Fruit fly (Drosophila melanogaster) whole organism, wandering third instar larva: ENCODE data around the gene Drgx.

Source experiments
- Abd-B ChIP-seq: fragments of >200 bp; optimal IDR thresholded peaks from 2 replicates; lab custom pipeline; 2017; ENCODE audit warnings: missing biosample characterization, missing genetic modification characterization
- CG32264 ChIP-seq: fragments of 200-800 bp; sonication (Bioruptor generic); optimal IDR thresholded peaks from 2 replicates; lab custom pipeline; 2016; ENCODE audit warnings: missing biosample characterization, missing genetic modification characterization
- CG9705 ChIP-seq: fragments of 200-800 bp; sonication (Bioruptor generic); optimal IDR thresholded peaks from 2 replicates; lab custom pipeline; 2018; ENCODE audit warnings: missing biosample characterization, mild to moderate bottlenecking, missing genetic modification characterization
- CrebA ChIP-seq: fragments of 200-800 bp; sonication (Bioruptor generic); optimal IDR thresholded peaks from 2 replicates; lab custom pipeline; 2016; ENCODE audit warnings: missing biosample characterization, mild to moderate bottlenecking, missing genetic modification characterization, borderline replicate concordance
- Dfd ChIP-seq: fragments of >200 bp; optimal IDR thresholded peaks from 2 replicates; lab custom pipeline; 2017; ENCODE audit warnings: missing biosample characterization, missing genetic modification characterization
- Dif ChIP-seq: fragments of 200-275, 200-300 bp; sonication (Bioruptor generic); optimal IDR thresholded peaks from 2 replicates; lab custom pipeline; 2018; ENCODE audit warnings: missing biosample characterization, missing genetic modification characterization; ENCODE audit not compliant: partially characterized antibody
- GATAd ChIP-seq: sonication (Bioruptor generic); optimal IDR thresholded peaks from 2 replicates; lab custom pipeline; 2016; ENCODE audit warnings: missing biosample characterization, missing genetic modification characterization
- Hr78 ChIP-seq: fragments of >200 bp; optimal IDR thresholded peaks from 2 replicates; lab custom pipeline; 2017; ENCODE audit warnings: missing biosample characterization, missing genetic modification characterization
- Jra ChIP-seq: sonication (Bioruptor generic); optimal IDR thresholded peaks from 2 replicates; lab custom pipeline; 2016; ENCODE audit warnings: missing biosample characterization, missing genetic modification characterization
- Mio ChIP-seq: sonication (Bioruptor generic); optimal IDR thresholded peaks from 2 replicates; lab custom pipeline; 2016; ENCODE audit warnings: missing biosample characterization, missing genetic modification characterization
- Myc ChIP-seq: fragments of >200 bp; optimal IDR thresholded peaks from 2 replicates; lab custom pipeline; 2017
- N ChIP-seq: fragments of >200 bp; optimal IDR thresholded peaks from 2 replicates; lab custom pipeline; 2018; ENCODE audit warnings: missing biosample characterization, missing external identifiers, missing genetic modification characterization
- OdsH ChIP-seq: fragments of 200-800 bp; sonication (Bioruptor generic); optimal IDR thresholded peaks from 2 replicates; lab custom pipeline; 2016; ENCODE audit warnings: missing biosample characterization, mild to moderate bottlenecking, missing genetic modification characterization
- Rel ChIP-seq, 2 experiments: fragments of 200-800 bp; sonication (Bioruptor generic) in 1 of 2; optimal IDR thresholded peaks; 2 replicates in 1 of 2; 3 replicates in 1 of 2; lab custom pipeline; 2016 to 2019; ENCODE audit warnings: mild to moderate bottlenecking in 2 of 2, missing biosample characterization in 2 of 2, missing genetic modification characterization in 2 of 2, moderate library complexity in 1 of 2
- Sp1 ChIP-seq: fragments of 200-800 bp; sonication (Bioruptor generic); optimal IDR thresholded peaks from 3 replicates; lab custom pipeline; 2019; ENCODE audit warnings: missing biosample characterization, mild to moderate bottlenecking, missing genetic modification characterization, moderate library complexity
- Vsx2 ChIP-seq: fragments of 200-300, 225-300 bp; sonication (Bioruptor generic); optimal IDR thresholded peaks from 2 replicates; lab custom pipeline; 2018; ENCODE audit warnings: missing biosample characterization, missing genetic modification characterization; ENCODE audit not compliant: partially characterized antibody
- br ChIP-seq: fragments of 200-800 bp; sonication (Bioruptor generic); optimal IDR thresholded peaks from 2 replicates; lab custom pipeline; 2016; ENCODE audit warnings: missing biosample characterization, missing genetic modification characterization
- brk ChIP-seq: fragments of 200-800 bp; sonication (Bioruptor generic); optimal IDR thresholded peaks from 2 replicates; lab custom pipeline; 2016; ENCODE audit warnings: missing biosample characterization, mild to moderate bottlenecking, missing genetic modification characterization
- dl ChIP-seq, 2 experiments: fragments of 175-275, 200-275 bp in 1 of 2; fragments of 200-275 bp in 1 of 2; sonication (Bioruptor generic); optimal IDR thresholded peaks; lab custom pipeline; 2018; ENCODE audit warnings: mild to moderate bottlenecking in 2 of 2, missing biosample characterization in 2 of 2, missing genetic modification characterization in 2 of 2, moderate library complexity in 2 of 2; ENCODE audit not compliant: partially characterized antibody in 2 of 2, insufficient read depth in 1 of 2
- dmrt93B ChIP-seq: fragments of 200-800 bp; sonication (Bioruptor generic); optimal IDR thresholded peaks from 2 replicates; lab custom pipeline; 2018; ENCODE audit warnings: missing biosample characterization, mild to moderate bottlenecking, missing genetic modification characterization
- dsf ChIP-seq: sonication (Bioruptor generic); optimal IDR thresholded peaks from 2 replicates; lab custom pipeline; 2016; ENCODE audit warnings: missing biosample characterization, missing genetic modification characterization, borderline replicate concordance
- ey ChIP-seq: fragments of 200-800 bp; sonication (Bioruptor generic); optimal IDR thresholded peaks from 2 replicates; lab custom pipeline; 2016; ENCODE audit warnings: missing biosample characterization, missing genetic modification characterization
- foxo ChIP-seq, 2 experiments: fragments of 200-800 bp; sonication (Bioruptor generic); optimal IDR thresholded peaks; 2 replicates in 1 of 2; 3 replicates in 1 of 2; lab custom pipeline; 2016 to 2017; ENCODE audit warnings: missing biosample characterization in 2 of 2, missing genetic modification characterization in 2 of 2
- fru ChIP-seq: fragments of 200-800 bp; sonication (Bioruptor generic); optimal IDR thresholded peaks from 3 replicates; lab custom pipeline; 2016; ENCODE audit warnings: missing biosample characterization, mild to moderate bottlenecking, missing genetic modification characterization
- h ChIP-seq: fragments of 200-800 bp; sonication (Bioruptor generic); optimal IDR thresholded peaks from 3 replicates; lab custom pipeline; 2016; ENCODE audit warnings: missing biosample characterization, mild to moderate bottlenecking, missing genetic modification characterization
- jim ChIP-seq: fragments of 175-275, 200-325 bp; sonication (Bioruptor generic); optimal IDR thresholded peaks from 2 replicates; lab custom pipeline; 2016; ENCODE audit warnings: missing biosample characterization, mild to moderate bottlenecking, missing genetic modification characterization
- lola ChIP-seq: fragments of >200 bp; optimal IDR thresholded peaks from 2 replicates; lab custom pipeline; 2017; ENCODE audit warnings: missing biosample characterization, missing genetic modification characterization
- pan ChIP-seq: fragments of >200 bp; optimal IDR thresholded peaks from 2 replicates; lab custom pipeline; 2017
- psq ChIP-seq: fragments of 200-800 bp; sonication (Bioruptor generic); optimal IDR thresholded peaks from 3 replicates; lab custom pipeline; 2017; ENCODE audit warnings: missing biosample characterization, mild to moderate bottlenecking, missing genetic modification characterization, moderate library complexity
- rgr ChIP-seq: fragments of 200-800 bp; sonication (Bioruptor generic); optimal IDR thresholded peaks from 3 replicates; lab custom pipeline; 2016; ENCODE audit warnings: missing biosample characterization, mild to moderate bottlenecking, missing genetic modification characterization
- sage ChIP-seq: fragments of 200-800 bp; sonication (Bioruptor generic); optimal IDR thresholded peaks from 2 replicates; lab custom pipeline; 2016; ENCODE audit warnings: missing biosample characterization, mild to moderate bottlenecking, missing genetic modification characterization
- sv ChIP-seq: fragments of 200-800 bp; sonication (Bioruptor generic); optimal IDR thresholded peaks from 3 replicates; lab custom pipeline; 2016; ENCODE audit warnings: missing biosample characterization, missing genetic modification characterization
- tai ChIP-seq: sonication (Bioruptor generic); optimal IDR thresholded peaks from 2 replicates; lab custom pipeline; 2016; ENCODE audit warnings: missing biosample characterization, missing genetic modification characterization

Drgx gene

DNA sequence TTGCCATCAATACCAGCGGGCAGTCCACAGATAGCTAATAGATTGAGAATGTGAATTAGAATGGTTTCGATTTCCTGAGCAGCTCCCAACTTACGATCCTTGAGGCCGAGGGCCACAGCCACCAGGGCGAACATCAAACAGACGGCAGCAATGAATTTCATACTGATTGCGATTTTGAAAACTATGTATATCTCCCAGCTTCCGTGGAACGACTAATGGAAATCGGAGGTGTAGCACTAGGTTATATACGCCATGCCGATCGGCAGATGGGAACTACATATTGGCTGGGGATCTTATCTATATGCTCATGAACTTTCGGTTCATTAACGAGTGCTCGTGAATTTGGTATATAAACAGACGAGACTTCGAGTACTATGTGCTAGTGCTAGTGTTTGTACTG is 33.9 kb downstream of the Drgx start, which contains the start of gene IM33:
IM33 (minus strand) TSS at position 221 of the 400 bp plus-strand sequence.
- TF ChIP-seq Vsx2 (GFP tag; lab: Kevin White, UChicago) (no peak), Abd-B (GFP tag; lab: Kevin White, UChicago) (no peak), dmrt93B (GFP tag; lab: Kevin White, UChicago) (no peak), CrebA (no peak), sage (GFP tag; lab: Kevin White, UChicago) (no peak), pan (no peak), foxo (GFP tag; optimal IDR thresholded peaks at IDR 0.05; lab: Kevin White, UChicago) (no peak), OdsH (no peak), Myc (lab: Kevin White, UChicago) (no peak), CG9705 (GFP tag; lab: Kevin White, UChicago) (no peak), rgr (GFP tag; lab: Kevin White, UChicago) (no peak), br (GFP tag; lab: Kevin White, UChicago) (no peak)

DNA sequence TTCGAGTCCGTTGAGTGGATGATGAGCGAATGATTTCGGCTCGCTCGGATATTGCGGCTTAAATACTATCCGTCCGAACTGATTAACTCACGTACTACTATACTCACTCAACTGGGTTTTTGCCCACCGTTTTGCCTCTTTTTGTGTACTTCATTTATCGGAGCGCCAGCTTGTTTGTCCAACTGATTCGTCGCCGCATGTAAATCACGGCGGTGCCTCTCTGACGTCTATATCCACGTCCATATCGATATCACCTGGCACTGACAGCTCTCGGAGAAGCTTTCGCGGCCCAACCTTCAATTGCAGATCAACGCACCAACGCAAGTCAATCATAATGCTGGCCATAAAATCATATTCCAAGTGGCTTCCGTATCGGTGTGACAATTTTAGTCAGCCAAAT is 35.2 kb downstream of the Drgx start, which contains the start of gene CG3604:
CG3604 (minus strand) TSS at position 101 of the 400 bp plus-strand sequence.
- TF ChIP-seq h (no peak), N (GFP tag; lab: Kevin White, UChicago) (no peak), OdsH (no peak), Rel (GFP tag; optimal IDR thresholded peaks at IDR 0.05; lab: Kevin White, UChicago) (no peak), Rel (tag; optimal IDR thresholded peaks at IDR 0.05; lab: Kevin White, UChicago) (no peak), Dfd (GFP tag; lab: Kevin White, UChicago) (no peak), foxo (GFP tag; optimal IDR thresholded peaks at IDR 0.05; lab: Kevin White, UChicago) (no peak), dl (GFP tag; optimal IDR thresholded peaks at IDR 0.05; lab: Kevin White, UChicago; ENCODE audit: insufficient read depth in 1 of 2, partially characterized antibody in 2 of 2) (no peak), sage (GFP tag; lab: Kevin White, UChicago) (no peak), GATAd (GFP tag; lab: Kevin White, UChicago) (no peak), brk (no peak), CG32264 (GFP tag; lab: Kevin White, UChicago) (no peak), Myc (lab: Kevin White, UChicago) (no peak), psq (no peak)
- TF ChIP-seq, all 38 proteins: peak for 0

DNA sequence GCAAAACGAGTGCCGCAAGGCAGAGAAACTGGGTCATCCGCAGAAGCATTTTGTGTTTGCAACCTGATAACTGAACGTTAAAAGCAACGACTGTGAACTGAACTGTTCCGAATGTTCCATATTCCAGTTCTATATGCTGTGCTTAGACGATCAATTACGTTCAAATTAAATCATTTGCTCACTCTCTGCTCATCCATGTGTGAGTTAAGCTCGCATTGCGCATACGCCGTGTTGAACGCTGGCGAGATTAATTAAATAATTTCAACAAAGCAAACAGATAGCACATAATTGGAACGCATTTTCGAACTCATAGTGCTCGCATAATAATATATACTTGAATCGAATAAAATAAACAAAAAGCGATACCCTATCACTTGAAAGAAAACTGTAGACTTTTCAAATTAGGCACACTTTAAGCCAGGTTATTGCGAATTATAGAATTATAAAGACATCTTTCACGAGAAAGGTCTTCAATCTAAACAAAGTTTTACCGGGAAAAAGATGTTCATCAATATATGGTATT is 36.5 kb downstream of the Drgx start, which contains the start of the genes CG10031 and CG42464:
CG10031 (minus strand) TSS at position 101 of the 523 bp plus-strand sequence.
CG42464 (plus strand) TSS at position 473 of the 523 bp plus-strand sequence.
- TF ChIP-seq brk (no peak), Jra (GFP tag; lab: Kevin White, UChicago) (no peak), fru (GFP tag; lab: Kevin White, UChicago) (no peak), sage (GFP tag; lab: Kevin White, UChicago) (no peak), br (GFP tag; lab: Kevin White, UChicago) (no peak), Sp1 (GFP tag; lab: Kevin White, UChicago) (no peak), lola (GFP tag; lab: Kevin White, UChicago) (no peak), N (GFP tag; lab: Kevin White, UChicago) (no peak), tai (GFP tag; lab: Kevin White, UChicago) (no peak), Myc (lab: Kevin White, UChicago) (no peak), GATAd (GFP tag; lab: Kevin White, UChicago) (no peak), Rel (GFP tag; optimal IDR thresholded peaks at IDR 0.05; lab: Kevin White, UChicago) (no peak), Rel (tag; optimal IDR thresholded peaks at IDR 0.05; lab: Kevin White, UChicago) (no peak), Mio (GFP tag; lab: Kevin White, UChicago) (no peak), Dfd (GFP tag; lab: Kevin White, UChicago) (no peak)

DNA sequence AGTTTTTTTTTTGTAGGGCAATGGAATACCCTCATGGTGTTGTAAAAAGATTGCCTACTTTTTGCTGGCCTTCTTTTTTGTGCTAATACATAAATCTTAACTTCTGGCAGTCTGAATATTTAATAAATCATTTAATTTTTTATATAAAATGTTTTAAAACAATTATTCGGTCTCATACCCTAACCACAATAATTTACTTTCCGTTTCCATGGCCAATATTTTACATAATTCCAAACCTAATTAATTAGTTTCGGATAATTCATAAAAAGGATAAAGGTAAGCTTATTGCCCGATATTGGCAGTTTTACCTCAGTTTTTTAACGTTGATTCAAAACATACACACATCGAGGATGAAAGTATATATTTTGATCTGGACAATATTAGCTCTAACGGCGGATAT is 37.4 kb downstream of the Drgx start, which contains the start of gene CG42465:
CG42465 (plus strand) TSS at position 301 of the 400 bp plus-strand sequence.
- TF ChIP-seq dsf (GFP tag; lab: Kevin White, UChicago) (no peak), Dif (GFP tag; lab: Kevin White, UChicago) (no peak), foxo (GFP tag; optimal IDR thresholded peaks at IDR 0.05; lab: Kevin White, UChicago) (no peak), sage (GFP tag; lab: Kevin White, UChicago) (no peak), sv (GFP tag; lab: Kevin White, UChicago) (no peak)

DNA sequence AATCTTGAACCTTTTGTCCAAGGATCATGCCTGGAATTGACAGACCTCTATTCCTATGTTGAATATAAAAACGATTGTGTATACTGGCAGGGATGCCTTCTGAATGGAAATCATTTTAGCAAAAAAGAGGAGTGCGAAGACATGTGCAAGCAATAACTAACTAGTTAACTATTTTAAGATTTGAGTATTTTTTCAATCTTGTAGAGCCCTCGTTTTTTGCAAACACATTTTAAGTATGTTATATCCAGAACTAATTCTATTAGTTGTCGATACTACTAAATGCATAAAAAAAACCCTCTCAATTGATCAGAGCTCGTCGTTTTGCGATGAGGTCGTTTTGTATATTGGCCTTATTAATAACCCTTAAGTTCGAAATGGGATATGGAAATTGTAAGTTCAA is 37.8 kb downstream of the Drgx start, which contains the start of gene Sfp24C1:
Sfp24C1 (plus strand) TSS at position 301 of the 400 bp plus-strand sequence.
- TF ChIP-seq Mio (GFP tag; lab: Kevin White, UChicago) (no peak), Jra (GFP tag; lab: Kevin White, UChicago) (no peak), ey (GFP tag; lab: Kevin White, UChicago) (no peak), CG9705 (GFP tag; lab: Kevin White, UChicago) (no peak), Abd-B (GFP tag; lab: Kevin White, UChicago) (no peak), sage (GFP tag; lab: Kevin White, UChicago) (no peak), CG32264 (GFP tag; lab: Kevin White, UChicago) (no peak), brk (no peak), sv (GFP tag; lab: Kevin White, UChicago) (no peak), jim (GFP tag; lab: Kevin White, UChicago) (no peak), N (GFP tag; lab: Kevin White, UChicago) (no peak), h (no peak), dmrt93B (GFP tag; lab: Kevin White, UChicago) (no peak), Dfd (GFP tag; lab: Kevin White, UChicago) (no peak), tai (GFP tag; lab: Kevin White, UChicago) (no peak), Hr78 (no peak)
